Worm (Caenorhabditis elegans): ENCODE data around the gene srd-11.

- TF ChIP-seq nhr-25 (tag; optimal IDR thresholded peaks at IDR 0.05), result no peak
- TF ChIP-seq dmd-4 (tag; optimal IDR thresholded peaks at IDR 0.05), result no peak
- no peak for TF ChIP-seq snpc-4 (tag; optimal IDR thresholded peaks at IDR 0.05)
- no peak for TF ChIP-seq lin-39 (tag; optimal IDR thresholded peaks at IDR 0.05)
- TF ChIP-seq nhr-12 (tag; optimal IDR thresholded peaks at IDR 0.05), result no peak
- no peak for TF ChIP-seq ama-1 (optimal IDR thresholded peaks at IDR 0.05)
- TF ChIP-seq nhr-23 (tag; optimal IDR thresholded peaks at IDR 0.05), result no peak
- TF ChIP-seq nhr-10 (tag; optimal IDR thresholded peaks at IDR 0.05), result no peak
Measured at ce11 chrV:13613870-13614269, 5.8 kb downstream of the srd-11 start, which contains the start of gene F53F4.7.
